Worm (Caenorhabditis elegans) whole organism, L4 larva: ENCODE results near the gene F46B3.14.

Experiments
- ama-1 ChIP-seq: fragments of 150-350 bp; optimal IDR thresholded peaks from 2 replicates; lab custom pipeline; 2014; ENCODE audit warnings: inconsistent platforms, mixed read lengths
- egl-27 ChIP-seq: sonication (generic microtip); optimal IDR thresholded peaks from 3 replicates; lab custom pipeline; 2017; ENCODE audit warnings: missing biosample characterization, missing genetic modification reagents, missing genetic modification characterization
- fkh-10 ChIP-seq: fragments of 150-350 bp; optimal IDR thresholded peaks from 2 replicates; lab custom pipeline; 2014; ENCODE audit warnings: missing biosample characterization, missing genetic modification reagents, missing genetic modification characterization
- lin-15B ChIP-seq: fragments of 150-350 bp; sonication (generic microtip); optimal IDR thresholded peaks from 3 replicates; lab custom pipeline; 2014; ENCODE audit warnings: missing biosample characterization, missing genetic modification characterization
- nhr-48 ChIP-seq: sonication (generic microtip); optimal IDR thresholded peaks from 2 replicates; lab custom pipeline; 2016; ENCODE audit warnings: mild to moderate bottlenecking, missing genetic modification characterization, missing compliant biosample characterization
- unc-130 ChIP-seq: sonication (generic microtip); optimal IDR thresholded peaks from 2 replicates; lab custom pipeline; 2016; ENCODE audit warnings: missing genetic modification reagents, missing genetic modification characterization, missing compliant biosample characterization
- ztf-7 ChIP-seq: fragments of 150-350 bp; optimal IDR thresholded peaks from 2 replicates; lab custom pipeline; 2014; ENCODE audit warnings: missing biosample characterization, missing genetic modification characterization

DNA sequence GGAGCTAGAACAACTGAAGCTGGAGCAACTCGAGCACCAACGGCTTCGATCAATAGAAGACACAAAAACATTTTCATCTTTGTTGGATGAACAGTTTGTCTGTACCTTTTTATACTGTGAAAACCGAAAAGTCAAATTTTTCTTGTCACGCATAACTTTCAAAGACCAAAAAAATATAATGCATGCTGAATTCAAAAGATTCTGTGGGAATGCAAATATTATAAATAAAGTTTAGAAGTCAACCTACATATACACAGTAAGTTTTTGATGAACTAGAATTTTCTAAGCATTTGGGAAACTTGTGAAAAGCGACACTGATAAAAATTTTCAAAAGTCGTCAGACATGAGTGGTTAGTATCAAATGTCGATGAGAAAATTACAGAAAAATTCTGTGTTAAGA, 2.5 kb upstream of the F46B3.14 start, which contains the start of gene F46B3.15:
- TF ChIP-seq fkh-10 (GFP tag; lab: Kevin White, UChicago) (no peak), lin-15B (no peak), ama-1 (lab: Kevin White, UChicago) (no peak), unc-130 (no peak), nhr-48 (tag; lab: Kevin White, UChicago) (no peak), egl-27 (no peak), ztf-7 (tag; lab: Kevin White, UChicago) (no peak)
